Worm (Caenorhabditis elegans) whole organism, L4/young adult: ENCODE measurements around the gene mma-1.

Experiments used
- W03F9.2 ChIP-seq: fragments of 150-350 bp; optimal IDR thresholded peaks from 2 replicates; lab custom pipeline; 2014; ENCODE audit warnings: missing biosample characterization, missing genetic modification characterization
- dao-5 ChIP-seq: sonication (generic microtip); optimal IDR thresholded peaks from 2 replicates; lab custom pipeline; 2016; ENCODE audit warnings: missing genotype, missing genetic modification characterization, moderate library complexity, missing compliant biosample characterization
- him-1 ChIP-seq: sonication (generic microtip); optimal IDR thresholded peaks from 2 replicates; lab custom pipeline; 2016; ENCODE audit warnings: missing genotype, missing genetic modification reagents, missing genetic modification characterization, missing compliant biosample characterization

DNA sequence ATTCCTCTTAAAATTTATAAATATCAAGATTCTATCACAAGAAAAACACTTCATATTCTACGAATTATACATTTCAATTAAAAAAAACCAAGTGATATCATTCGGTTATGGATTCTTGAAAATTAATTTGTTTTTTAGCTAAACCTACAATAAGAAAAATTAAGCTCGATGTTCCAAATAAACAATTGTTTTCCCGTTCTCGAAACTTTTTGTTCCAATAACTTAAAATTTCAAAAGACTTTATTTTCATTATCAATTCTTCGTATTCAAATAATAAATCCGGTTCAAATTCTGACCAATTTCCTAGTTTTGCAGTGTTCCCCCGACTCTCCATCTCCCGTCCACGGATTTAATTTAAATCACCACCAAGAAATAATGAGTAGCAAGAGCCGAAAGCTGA lies 16.8 kb downstream of the mma-1 start, which contains the start of gene E02A10.3:
- TF ChIP-seq him-1 (tag; lab: Kevin White, UChicago) (no peak), dao-5 (tag; lab: Kevin White, UChicago) (no peak), W03F9.2 (no peak)
